Worm (Caenorhabditis elegans): ENCODE data around the gene sft-4.

Gene sft-4

DNA sequence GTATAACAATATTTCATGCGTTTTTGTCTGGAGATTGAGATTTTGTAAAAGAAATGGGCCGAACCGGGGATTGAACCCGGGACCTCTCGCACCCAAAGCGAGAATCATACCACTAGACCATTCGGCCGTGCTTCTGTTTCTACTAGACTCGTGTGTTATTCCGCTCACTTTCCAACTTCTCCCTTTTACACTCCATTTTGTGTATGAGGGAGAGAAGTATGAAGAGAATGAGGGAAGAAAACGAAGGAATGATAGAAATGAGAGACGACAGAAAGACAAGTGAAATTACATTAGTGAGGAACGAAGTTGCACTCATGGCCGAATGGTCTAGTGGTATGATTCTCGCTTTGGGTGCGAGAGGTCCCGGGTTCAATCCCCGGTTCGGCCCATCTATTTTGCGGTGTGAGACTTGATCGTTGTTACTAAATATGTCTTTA, 20.7 kb upstream of the sft-4 start:
- TF ChIP-seq cog-1 (tag; optimal IDR thresholded peaks at IDR 0.05) (peak; percentile 90), flt-1 (GFP tag; IDR thresholded peaks at IDR 0.05) (peak; percentile 89), ref-1 (GFP tag; conservative IDR thresholded peaks at IDR 0.05) (peak; percentile 71), klf-2 (GFP tag; conservative IDR thresholded peaks at IDR 0.05) (peak; percentile 93), tab-1 (GFP tag; IDR thresholded peaks at IDR 0.05) (peak; percentile 88), ztf-29 (GFP tag; IDR thresholded peaks at IDR 0.05) (peak; percentile 77), med-1 (GFP tag; optimal IDR thresholded peaks at IDR 0.05; ENCODE audit: insufficient read depth) (peak; percentile 42), T22C8.4 (GFP tag; IDR thresholded peaks at IDR 0.05) (peak; percentile 66), ztf-23 (GFP tag; IDR thresholded peaks at IDR 0.05) (peak; percentile 93)

DNA sequence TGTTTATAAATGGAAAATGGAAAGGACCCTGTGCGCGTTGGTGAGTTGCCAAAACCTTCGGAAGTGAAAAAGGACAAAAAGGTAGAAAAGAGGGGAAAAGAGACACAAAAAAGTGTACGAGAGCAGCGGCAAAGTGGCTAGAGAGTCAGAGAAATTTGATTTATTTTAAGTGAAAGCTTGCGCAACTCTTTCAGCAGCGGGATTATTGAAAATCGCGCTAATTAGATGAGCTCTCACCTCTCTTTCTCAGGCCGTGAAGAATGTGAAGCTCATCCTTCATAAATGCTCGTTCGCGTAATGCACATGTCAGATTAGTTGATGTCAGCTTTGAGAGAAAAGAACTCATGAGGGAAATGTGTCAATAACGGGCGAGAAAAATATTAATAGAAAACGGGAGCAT, 18.7 kb upstream of the sft-4 start:
- TF ChIP-seq ztf-29 (GFP tag; IDR thresholded peaks at IDR 0.05) (no peak), flt-1 (GFP tag; IDR thresholded peaks at IDR 0.05) (no peak), klf-2 (GFP tag; conservative IDR thresholded peaks at IDR 0.05) (no peak), cog-1 (tag; optimal IDR thresholded peaks at IDR 0.05) (no peak)

DNA sequence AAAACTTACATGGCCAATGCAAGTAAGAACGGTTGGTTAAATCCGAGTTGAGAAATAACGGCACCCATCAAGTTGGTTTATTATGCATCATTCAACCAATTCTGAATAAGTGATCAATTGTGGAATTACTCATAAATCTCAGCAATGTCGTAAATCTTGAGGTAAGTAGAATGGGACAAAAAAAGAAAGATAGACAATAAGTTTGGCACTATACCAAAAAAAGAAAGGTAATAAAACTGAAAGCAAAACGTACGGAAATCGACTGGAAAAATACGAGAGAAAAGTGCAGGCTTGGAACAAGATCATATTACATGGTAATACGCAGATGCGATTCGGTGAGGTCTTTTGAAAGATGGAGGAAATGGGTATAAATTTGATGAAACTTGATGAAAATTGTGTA, 18.2 kb upstream of the sft-4 start, which contains the start of gene F46G11.4:
F46G11.4 (minus strand) TSS at position 101 of the 400 bp plus-strand sequence.
- TF ChIP-seq med-1 (GFP tag; optimal IDR thresholded peaks at IDR 0.05; ENCODE audit: insufficient read depth) (no peak), ztf-23 (GFP tag; IDR thresholded peaks at IDR 0.05) (no peak), ztf-29 (GFP tag; IDR thresholded peaks at IDR 0.05) (no peak), cog-1 (tag; optimal IDR thresholded peaks at IDR 0.05) (no peak), ref-1 (GFP tag; conservative IDR thresholded peaks at IDR 0.05) (no peak), T22C8.4 (GFP tag; IDR thresholded peaks at IDR 0.05) (no peak), klf-2 (GFP tag; conservative IDR thresholded peaks at IDR 0.05) (no peak), tab-1 (GFP tag; IDR thresholded peaks at IDR 0.05) (no peak), flt-1 (GFP tag; IDR thresholded peaks at IDR 0.05) (no peak)

DNA sequence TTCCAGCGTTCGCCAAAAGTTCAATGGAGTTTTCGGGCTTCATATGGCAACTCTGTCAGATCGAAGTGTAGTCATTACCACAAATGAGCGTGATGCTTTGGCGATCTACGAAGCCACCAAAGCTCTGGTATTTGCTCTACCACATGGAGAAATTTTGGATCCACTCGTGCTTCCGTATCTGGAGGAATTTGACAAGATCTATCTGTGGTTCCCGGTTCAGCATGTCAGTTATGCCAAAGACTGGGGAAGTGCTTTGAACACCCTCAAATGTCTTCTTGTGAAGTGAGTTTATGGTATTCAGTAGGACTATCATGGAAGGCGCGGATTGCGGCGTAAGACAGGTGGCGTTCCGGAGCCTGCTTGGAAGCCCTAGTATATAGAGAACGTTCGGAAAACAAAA, 13.9 kb upstream of the sft-4 start:
- no peak for TF ChIP-seq klf-2 (GFP tag; conservative IDR thresholded peaks at IDR 0.05)
- TF ChIP-seq med-1 (GFP tag; optimal IDR thresholded peaks at IDR 0.05; ENCODE audit: insufficient read depth), result no peak
- no peak for TF ChIP-seq flt-1 (GFP tag; IDR thresholded peaks at IDR 0.05)
- TF ChIP-seq ztf-29 (GFP tag; IDR thresholded peaks at IDR 0.05), result no peak
- TF ChIP-seq ztf-23 (GFP tag; IDR thresholded peaks at IDR 0.05), result no peak
- TF ChIP-seq tab-1 (GFP tag; IDR thresholded peaks at IDR 0.05), result no peak
- no peak for TF ChIP-seq ref-1 (GFP tag; conservative IDR thresholded peaks at IDR 0.05)
- TF ChIP-seq T22C8.4 (GFP tag; IDR thresholded peaks at IDR 0.05), result no peak
- no peak for TF ChIP-seq cog-1 (tag; optimal IDR thresholded peaks at IDR 0.05)

DNA sequence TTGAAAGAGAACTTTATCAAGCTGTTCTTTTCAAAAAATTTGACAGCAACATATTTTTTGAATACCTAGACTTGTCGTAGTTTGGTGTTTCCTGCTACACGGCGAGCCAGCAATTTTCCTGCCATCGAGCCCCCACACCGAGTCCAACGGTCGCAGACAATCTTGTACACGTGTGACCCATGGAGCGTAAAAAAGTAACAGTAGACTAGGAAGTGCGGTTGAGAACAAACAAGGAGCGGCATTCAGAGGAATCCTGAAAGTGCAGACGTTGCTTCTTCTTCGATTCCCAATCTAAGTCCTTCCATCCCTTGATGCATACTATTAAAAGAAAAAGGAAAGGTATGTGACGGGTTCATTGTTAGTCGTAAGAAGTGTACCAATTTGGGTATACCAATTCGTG, 10.4 kb upstream of the sft-4 start, which contains the start of gene twnk-1:
twnk-1 (plus strand) TSS at position 301 of the 400 bp plus-strand sequence.
- TF ChIP-seq med-1 (GFP tag; optimal IDR thresholded peaks at IDR 0.05; ENCODE audit: insufficient read depth) (no peak), ref-1 (GFP tag; conservative IDR thresholded peaks at IDR 0.05) (no peak), ztf-29 (GFP tag; IDR thresholded peaks at IDR 0.05) (no peak), tab-1 (GFP tag; IDR thresholded peaks at IDR 0.05) (no peak), flt-1 (GFP tag; IDR thresholded peaks at IDR 0.05) (no peak), T22C8.4 (GFP tag; IDR thresholded peaks at IDR 0.05) (no peak), klf-2 (GFP tag; conservative IDR thresholded peaks at IDR 0.05) (no peak), ztf-23 (GFP tag; IDR thresholded peaks at IDR 0.05) (no peak), cog-1 (tag; optimal IDR thresholded peaks at IDR 0.05) (no peak)

DNA sequence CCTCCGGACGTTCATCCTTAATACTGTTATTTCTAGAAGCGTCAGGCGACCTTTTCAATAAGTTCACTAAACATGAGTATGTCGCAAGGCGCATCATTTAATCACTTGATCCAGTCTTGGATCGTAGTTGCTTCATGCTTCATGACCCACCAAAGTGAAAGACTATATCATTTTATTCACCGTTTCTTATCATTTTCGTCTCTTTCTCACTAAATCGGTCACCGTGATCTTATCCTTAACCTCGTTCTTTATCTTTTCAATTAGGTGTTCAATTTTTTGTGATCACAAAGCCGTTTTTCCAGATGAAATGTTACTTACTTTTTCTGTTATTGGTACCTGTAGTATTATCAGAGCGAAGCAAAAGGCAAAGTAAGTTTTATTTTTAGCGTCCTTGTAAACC, 7.3 kb upstream of the sft-4 start, which contains the start of gene F46G11.2:
F46G11.2 (plus strand) TSS at position 301 of the 400 bp plus-strand sequence.
- no peak for TF ChIP-seq ztf-23 (GFP tag; IDR thresholded peaks at IDR 0.05)
- TF ChIP-seq klf-2 (GFP tag; conservative IDR thresholded peaks at IDR 0.05), result no peak
- no peak for TF ChIP-seq flt-1 (GFP tag; IDR thresholded peaks at IDR 0.05)
- TF ChIP-seq T22C8.4 (GFP tag; IDR thresholded peaks at IDR 0.05), result no peak
- TF ChIP-seq tab-1 (GFP tag; IDR thresholded peaks at IDR 0.05), result no peak
- no peak for TF ChIP-seq cog-1 (tag; optimal IDR thresholded peaks at IDR 0.05)
- no peak for TF ChIP-seq med-1 (GFP tag; optimal IDR thresholded peaks at IDR 0.05; ENCODE audit: insufficient read depth)
- no peak for TF ChIP-seq ztf-29 (GFP tag; IDR thresholded peaks at IDR 0.05)
- no peak for TF ChIP-seq ref-1 (GFP tag; conservative IDR thresholded peaks at IDR 0.05)

DNA sequence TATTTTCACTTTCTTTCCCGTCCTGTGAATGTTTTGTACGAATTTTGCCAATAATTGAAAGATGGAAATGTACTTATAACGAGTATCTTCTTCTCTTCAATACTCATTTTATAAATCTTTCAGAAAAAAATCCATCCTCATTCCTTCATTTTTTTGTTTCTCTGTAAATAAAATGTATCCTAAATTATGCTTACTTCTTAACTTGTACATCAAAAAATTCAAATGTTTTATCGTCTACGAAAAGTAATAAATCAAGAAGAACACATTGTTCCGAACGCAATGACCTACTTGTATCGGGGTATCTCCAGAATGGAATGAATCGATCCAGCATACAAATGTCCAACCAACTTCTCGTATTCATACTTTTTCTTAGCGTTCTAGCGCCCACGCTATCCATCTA, 5.7 kb upstream of the sft-4 start, which contains the start of gene F46G11.6:
F46G11.6 (plus strand) TSS at position 301 of the 400 bp plus-strand sequence.
- TF ChIP-seq klf-2 (GFP tag; conservative IDR thresholded peaks at IDR 0.05), result no peak
- TF ChIP-seq T22C8.4 (GFP tag; IDR thresholded peaks at IDR 0.05), result no peak
- TF ChIP-seq flt-1 (GFP tag; IDR thresholded peaks at IDR 0.05), result no peak
- TF ChIP-seq ztf-23 (GFP tag; IDR thresholded peaks at IDR 0.05), result no peak

DNA sequence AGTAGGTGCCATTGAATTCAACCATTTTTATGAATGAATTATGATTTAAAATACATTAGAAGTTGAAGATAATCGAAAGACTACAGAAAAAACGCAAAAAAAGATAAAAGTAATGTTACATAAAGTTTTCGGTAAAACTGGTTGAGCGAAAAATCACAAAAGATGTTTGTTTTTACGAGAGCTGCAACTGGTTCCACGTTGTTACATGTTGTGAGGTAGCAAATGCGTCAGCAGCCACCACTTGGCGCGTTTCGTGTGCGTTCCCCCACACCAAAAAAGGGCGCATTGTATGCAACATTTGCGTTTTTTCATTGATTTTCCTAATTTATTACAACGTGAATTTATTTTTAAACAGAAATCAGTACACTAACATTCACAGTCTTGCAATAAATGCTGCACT, 1.6 kb upstream of the sft-4 start, which contains the start of gene gakh-1:
gakh-1 (plus strand) TSS at position 347 of the 400 bp plus-strand sequence.
- TF ChIP-seq med-1 (GFP tag; optimal IDR thresholded peaks at IDR 0.05; ENCODE audit: insufficient read depth) (no peak), T22C8.4 (GFP tag; IDR thresholded peaks at IDR 0.05) (no peak), flt-1 (GFP tag; IDR thresholded peaks at IDR 0.05) (no peak), tab-1 (GFP tag; IDR thresholded peaks at IDR 0.05) (no peak), ztf-23 (GFP tag; IDR thresholded peaks at IDR 0.05) (no peak), ref-1 (GFP tag; conservative IDR thresholded peaks at IDR 0.05) (no peak), klf-2 (GFP tag; conservative IDR thresholded peaks at IDR 0.05) (no peak), ztf-29 (GFP tag; IDR thresholded peaks at IDR 0.05) (no peak), cog-1 (tag; optimal IDR thresholded peaks at IDR 0.05) (no peak)

DNA sequence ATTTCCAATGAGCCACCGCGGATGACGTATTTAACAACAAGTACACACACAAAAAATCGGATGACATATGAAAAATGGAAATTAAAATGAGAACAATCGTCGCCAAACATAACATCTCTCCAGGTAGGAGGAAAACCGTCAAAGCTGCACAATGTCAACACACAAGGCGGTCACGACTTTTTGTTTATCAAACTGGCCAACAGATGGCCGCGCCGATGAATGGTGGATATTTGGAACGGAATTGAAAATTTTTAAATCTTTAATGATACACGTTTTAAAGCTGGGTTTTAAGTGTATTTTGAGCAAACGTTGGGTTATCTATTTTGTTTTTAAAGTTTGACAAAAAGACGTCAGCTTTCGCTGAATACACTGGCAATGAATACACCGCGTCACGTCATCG, 772 bp upstream of the sft-4 start:
- TF ChIP-seq med-1 (GFP tag; optimal IDR thresholded peaks at IDR 0.05; ENCODE audit: insufficient read depth) (no peak), ztf-29 (GFP tag; IDR thresholded peaks at IDR 0.05) (no peak), ztf-23 (GFP tag; IDR thresholded peaks at IDR 0.05) (no peak), tab-1 (GFP tag; IDR thresholded peaks at IDR 0.05) (no peak), klf-2 (GFP tag; conservative IDR thresholded peaks at IDR 0.05) (no peak), T22C8.4 (GFP tag; IDR thresholded peaks at IDR 0.05) (no peak), cog-1 (tag; optimal IDR thresholded peaks at IDR 0.05) (no peak), ref-1 (GFP tag; conservative IDR thresholded peaks at IDR 0.05) (no peak), flt-1 (GFP tag; IDR thresholded peaks at IDR 0.05) (no peak)

DNA sequence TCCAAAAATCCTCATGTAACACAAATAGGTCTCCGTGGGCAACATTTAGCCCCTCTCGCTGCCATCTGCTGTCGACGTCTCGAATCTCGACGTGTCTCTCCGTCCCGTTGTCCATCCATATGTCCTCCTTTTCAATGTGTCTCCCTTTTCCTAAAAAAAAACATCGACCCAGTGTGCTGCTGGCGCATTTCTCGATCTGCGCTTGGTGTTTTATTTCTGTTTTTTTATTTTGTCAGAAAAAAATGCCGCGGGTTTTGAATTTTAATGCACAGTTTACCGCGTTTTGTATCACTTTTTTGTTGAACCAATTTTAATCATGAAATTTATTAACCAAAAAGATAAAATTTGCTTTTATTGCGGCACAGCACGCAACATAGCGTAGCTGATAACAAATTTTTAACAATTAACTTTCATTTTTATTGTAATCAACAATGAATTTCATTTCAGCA, 4.7 kb downstream of the sft-4 start:
- TF ChIP-seq tab-1 (GFP tag; IDR thresholded peaks at IDR 0.05) (peak; percentile 72; the same call in 1 of the 2 replicates), ztf-23 (GFP tag; IDR thresholded peaks at IDR 0.05) (0 out of 2 replicates have a peak, but pooled peaks have one; percentile 42), flt-1 (GFP tag; IDR thresholded peaks at IDR 0.05) (no peak; the same call in 1 of the 2 replicates), cog-1 (tag; optimal IDR thresholded peaks at IDR 0.05) (peak; percentile 35)
